Worm (Caenorhabditis elegans) whole organism, late embryonic: ENCODE results near the gene ugt-49.

Source experiments
- C08G9.2 ChIP-seq: sonication (generic microtip); optimal IDR thresholded peaks from 2 replicates; lab custom pipeline; 2016; ENCODE audit warnings: mild to moderate bottlenecking, missing genetic modification characterization, moderate library complexity, missing compliant biosample characterization
- F13H6.1 ChIP-seq: sonication (generic microtip); optimal IDR thresholded peaks from 2 replicates; lab custom pipeline; 2016; ENCODE audit warnings: missing genetic modification characterization, missing compliant biosample characterization
- T23F11.4 ChIP-seq: fragments of 200-800 bp; sonication (Bioruptor generic); optimal IDR thresholded peaks from 2 replicates; lab custom pipeline; 2018; ENCODE audit warnings: mild to moderate bottlenecking, missing genetic modification characterization, missing compliant biosample characterization
- Y22D7AL.16 ChIP-seq: sonication (generic microtip); optimal IDR thresholded peaks from 2 replicates; lab custom pipeline; 2016; ENCODE audit warnings: missing genetic modification characterization, missing compliant biosample characterization
- ceh-14 ChIP-seq: sonication (generic microtip); optimal IDR thresholded peaks from 2 replicates; lab custom pipeline; 2016; ENCODE audit warnings: missing genotype, missing genetic modification characterization, missing compliant biosample characterization
- ceh-34 ChIP-seq: sonication (generic microtip); optimal IDR thresholded peaks from 2 replicates; lab custom pipeline; 2016; ENCODE audit warnings: mild to moderate bottlenecking, missing genetic modification characterization, missing compliant biosample characterization
- ceh-48 ChIP-seq: sonication (generic microtip); optimal IDR thresholded peaks from 2 replicates; lab custom pipeline; 2016; ENCODE audit warnings: missing genetic modification characterization, inconsistent platforms, missing compliant biosample characterization
- ceh-6 ChIP-seq: fragments of 200-800 bp; sonication (Bioruptor generic); optimal IDR thresholded peaks from 2 replicates; lab custom pipeline; 2018; ENCODE audit warnings: mild to moderate bottlenecking, missing genetic modification characterization, missing compliant biosample characterization
- che-1 ChIP-seq: sonication (generic microtip); optimal IDR thresholded peaks from 2 replicates; lab custom pipeline; 2016; ENCODE audit warnings: mild to moderate bottlenecking, missing genetic modification characterization, missing compliant biosample characterization
- dve-1 ChIP-seq: sonication (generic microtip); optimal IDR thresholded peaks from 2 replicates; lab custom pipeline; 2017; ENCODE audit warnings: antibody characterized with exemption, mild to moderate bottlenecking, missing genetic modification characterization, missing compliant biosample characterization
- eyg-1 ChIP-seq: sonication (generic microtip); optimal IDR thresholded peaks from 2 replicates; lab custom pipeline; 2016; ENCODE audit warnings: missing genotype, missing genetic modification characterization, missing compliant biosample characterization
- fax-1 ChIP-seq: sonication (generic microtip); optimal IDR thresholded peaks from 2 replicates; lab custom pipeline; 2016; ENCODE audit warnings: missing genotype, missing genetic modification characterization, missing compliant biosample characterization
- fkh-10 ChIP-seq: fragments of 150-350 bp; optimal IDR thresholded peaks from 2 replicates; lab custom pipeline; 2014; ENCODE audit warnings: missing biosample characterization, missing genetic modification reagents, missing genetic modification characterization
- fkh-6 ChIP-seq: sonication (generic microtip); optimal IDR thresholded peaks from 2 replicates; lab custom pipeline; 2016; ENCODE audit warnings: missing genetic modification characterization, missing compliant biosample characterization
- hlh-13 ChIP-seq: fragments of 200-800 bp; sonication (Bioruptor generic); optimal IDR thresholded peaks from 2 replicates; lab custom pipeline; 2018; ENCODE audit warnings: mild to moderate bottlenecking, missing genetic modification characterization, missing compliant biosample characterization
- hlh-30 ChIP-seq: sonication (generic microtip); optimal IDR thresholded peaks from 2 replicates; lab custom pipeline; 2017; ENCODE audit warnings: antibody characterized with exemption, missing genetic modification characterization, missing compliant biosample characterization; ENCODE audit not compliant: insufficient read depth
- hlh-6 ChIP-seq: sonication (generic microtip); optimal IDR thresholded peaks from 2 replicates; lab custom pipeline; 2016; ENCODE audit warnings: missing genotype, missing genetic modification characterization, missing compliant biosample characterization
- lim-6 ChIP-seq: sonication (generic microtip); optimal IDR thresholded peaks from 2 replicates; lab custom pipeline; 2016; ENCODE audit warnings: missing genetic modification characterization, missing compliant biosample characterization
- mec-3 ChIP-seq: sonication (generic microtip); optimal IDR thresholded peaks from 2 replicates; lab custom pipeline; 2016; ENCODE audit warnings: borderline replicate concordance, missing genetic modification characterization, missing compliant biosample characterization
- nfya-1 ChIP-seq: sonication (generic microtip); optimal IDR thresholded peaks from 2 replicates; lab custom pipeline; 2017; ENCODE audit warnings: missing genetic modification characterization, mild to moderate bottlenecking, missing compliant biosample characterization, antibody characterized with exemption, moderate library complexity
- nhr-11 ChIP-seq: fragments of 150-350 bp; optimal IDR thresholded peaks from 2 replicates; lab custom pipeline; 2014; ENCODE audit warnings: missing biosample characterization, missing genetic modification characterization
- odd-2 ChIP-seq: sonication (generic microtip); optimal IDR thresholded peaks from 2 replicates; lab custom pipeline; 2017; ENCODE audit warnings: antibody characterized with exemption, mild to moderate bottlenecking, missing genetic modification characterization, missing compliant biosample characterization
- pag-3 ChIP-seq: sonication (generic microtip); optimal IDR thresholded peaks from 2 replicates; lab custom pipeline; 2016; ENCODE audit warnings: missing compliant biosample characterization, missing genetic modification characterization, borderline replicate concordance
- pat-9 ChIP-seq: fragments of 200-800 bp; sonication (Bioruptor generic); optimal IDR thresholded peaks from 2 replicates; lab custom pipeline; 2018; ENCODE audit warnings: mild to moderate bottlenecking, missing genetic modification characterization, moderate library complexity, missing compliant biosample characterization
- pha-2 ChIP-seq: sonication (generic microtip); optimal IDR thresholded peaks from 2 replicates; lab custom pipeline; 2017; ENCODE audit warnings: mild to moderate bottlenecking, missing genetic modification characterization, missing compliant biosample characterization
- pros-1 ChIP-seq: fragments of 150-350 bp; optimal IDR thresholded peaks from 2 replicates; lab custom pipeline; 2014; ENCODE audit warnings: missing biosample characterization, missing genetic modification reagents, missing genetic modification characterization
- sox-4 ChIP-seq: sonication (generic microtip); optimal IDR thresholded peaks from 2 replicates; lab custom pipeline; 2017; ENCODE audit warnings: mild to moderate bottlenecking, missing genetic modification characterization, inconsistent platforms, missing compliant biosample characterization
- syd-9 ChIP-seq: sonication (generic microtip); optimal IDR thresholded peaks from 2 replicates; lab custom pipeline; 2016; ENCODE audit warnings: mild to moderate bottlenecking, missing genetic modification characterization, moderate library complexity, missing compliant biosample characterization
- ttx-3 ChIP-seq: sonication (generic microtip); optimal IDR thresholded peaks from 2 replicates; lab custom pipeline; 2016; ENCODE audit warnings: missing genetic modification reagents, missing genetic modification characterization, missing compliant biosample characterization
- unc-55 ChIP-seq: sonication (generic microtip); optimal IDR thresholded peaks from 2 replicates; lab custom pipeline; 2017; ENCODE audit warnings: missing biosample characterization, missing genetic modification reagents, missing genetic modification characterization
- unc-86 ChIP-seq: sonication (generic microtip); optimal IDR thresholded peaks from 2 replicates; lab custom pipeline; 2016; ENCODE audit warnings: missing genetic modification characterization, missing compliant biosample characterization
- zip-5 ChIP-seq: sonication (generic microtip); optimal IDR thresholded peaks from 2 replicates; lab custom pipeline; 2016; ENCODE audit warnings: missing genetic modification characterization, missing compliant biosample characterization
- ztf-16 ChIP-seq: sonication (generic microtip); optimal IDR thresholded peaks from 2 replicates; lab custom pipeline; 2017; ENCODE audit warnings: missing genetic modification characterization, missing compliant biosample characterization

The ugt-49 gene

DNA sequence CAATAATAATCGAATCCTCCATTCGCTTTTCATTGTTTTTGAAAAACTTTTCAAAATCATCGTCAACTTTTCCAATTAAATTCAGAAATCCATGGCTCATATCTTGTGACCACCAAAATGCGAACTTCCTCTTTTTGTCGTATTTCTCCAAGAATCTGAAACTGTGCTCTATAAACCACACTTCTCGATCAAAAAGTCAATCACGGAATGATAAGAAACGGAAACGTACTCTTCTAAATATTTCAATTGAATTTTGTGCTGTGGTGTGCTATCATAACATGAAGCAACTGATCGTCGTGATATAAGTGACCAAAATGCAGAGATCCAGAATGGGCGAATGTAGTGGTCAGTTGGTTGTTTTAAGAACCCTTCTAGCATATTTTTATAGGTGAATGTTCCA is 32.6 kb downstream of the ugt-49 start:
- TF ChIP-seq ttx-3 (tag; lab: Kevin White, UChicago) = no peak
- no peak for TF ChIP-seq syd-9 (tag; lab: Kevin White, UChicago)
- TF ChIP-seq lim-6 (tag; lab: Kevin White, UChicago) = no peak
- no peak for TF ChIP-seq ceh-48 (tag; lab: Kevin White, UChicago)
- TF ChIP-seq Y22D7AL.16 (tag; lab: Kevin White, UChicago) = no peak
- no peak for TF ChIP-seq ceh-6 (GFP tag; lab: Kevin White, UChicago)
- TF ChIP-seq fax-1 (tag; lab: Kevin White, UChicago) = no peak
- TF ChIP-seq T23F11.4 = no peak

DNA sequence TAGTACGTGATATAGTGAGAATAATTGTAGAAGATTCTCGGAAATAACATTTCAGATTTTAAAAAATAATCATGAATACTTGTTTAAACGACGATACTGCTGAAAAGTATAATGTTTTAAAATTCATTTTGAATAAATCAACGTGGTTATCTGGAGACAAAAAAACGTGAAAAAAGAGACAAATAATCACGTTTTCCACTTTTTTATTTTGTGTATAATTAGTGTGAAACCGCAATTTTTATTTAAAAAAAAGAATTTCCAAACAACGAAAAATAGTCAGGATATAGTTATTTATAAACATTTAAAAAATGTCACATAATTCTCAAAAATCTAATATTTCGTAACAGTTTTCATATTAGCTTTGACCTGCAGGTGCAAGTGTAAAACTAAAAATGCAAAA is 34.2 kb downstream of the ugt-49 start, which contains the start of gene F15H10.7:
Gene F15H10.7 (minus strand): TSS at position 101 of the 400 bp plus-strand sequence.
- TF ChIP-seq hlh-30 (no peak), pag-3 (tag; lab: Kevin White, UChicago) (no peak), fkh-10 (GFP tag; lab: Kevin White, UChicago) (no peak), ceh-34 (tag; lab: Kevin White, UChicago) (no peak), mec-3 (tag; lab: Kevin White, UChicago) (no peak), pros-1 (no peak), zip-5 (tag; lab: Kevin White, UChicago) (no peak)

DNA sequence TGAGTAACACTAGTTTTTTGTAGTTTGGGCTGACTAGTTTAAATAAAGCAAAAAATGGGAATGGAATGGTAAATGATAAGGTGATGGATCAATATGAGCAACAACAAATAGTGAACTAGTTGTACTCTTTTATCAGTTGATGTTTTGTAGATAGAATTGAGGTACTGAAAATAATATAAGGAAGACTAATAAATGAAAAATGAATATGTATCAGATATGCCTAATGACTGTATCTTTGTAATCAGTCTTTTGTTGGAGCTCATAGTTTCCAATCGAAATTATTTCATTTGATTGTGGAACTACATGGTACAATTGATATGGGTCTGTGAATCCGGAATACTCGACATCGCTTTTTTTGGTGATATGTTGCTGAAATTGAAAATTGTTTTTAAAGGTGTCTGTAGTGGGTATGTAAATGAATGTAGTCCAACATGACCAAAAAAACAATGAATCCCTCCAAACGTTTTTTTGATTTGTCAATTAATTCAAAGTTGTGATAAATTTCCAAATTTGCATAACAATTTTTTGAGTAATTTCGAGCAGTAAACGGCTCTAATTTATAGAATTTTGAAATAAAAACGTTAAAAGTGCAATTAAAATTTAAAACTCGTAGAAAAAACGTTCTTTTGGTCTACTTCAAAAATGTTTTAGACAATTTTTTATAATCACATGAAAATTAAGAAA is 38.1 kb downstream of the ugt-49 start, which contains the start of gene F15H10.12:
Gene F15H10.12 (minus strand): TSS at position 51 of the 684 bp plus-strand sequence.
- TF ChIP-seq ceh-14 (tag; lab: Kevin White, UChicago) (no peak), hlh-30 (no peak), odd-2 (tag; lab: Kevin White, UChicago) (no peak), C08G9.2 (tag; lab: Kevin White, UChicago) (no peak), fkh-6 (no peak), eyg-1 (no peak), nfya-1 (no peak), pat-9 (tag; lab: Kevin White, UChicago) (no peak), mec-3 (tag; lab: Kevin White, UChicago) (no peak), unc-55 (no peak), hlh-13 (GFP tag; lab: Kevin White, UChicago) (no peak), pha-2 (tag; lab: Kevin White, UChicago) (no peak), F13H6.1 (tag; lab: Kevin White, UChicago) (no peak), unc-86 (no peak), sox-4 (tag; lab: Kevin White, UChicago) (no peak)

DNA sequence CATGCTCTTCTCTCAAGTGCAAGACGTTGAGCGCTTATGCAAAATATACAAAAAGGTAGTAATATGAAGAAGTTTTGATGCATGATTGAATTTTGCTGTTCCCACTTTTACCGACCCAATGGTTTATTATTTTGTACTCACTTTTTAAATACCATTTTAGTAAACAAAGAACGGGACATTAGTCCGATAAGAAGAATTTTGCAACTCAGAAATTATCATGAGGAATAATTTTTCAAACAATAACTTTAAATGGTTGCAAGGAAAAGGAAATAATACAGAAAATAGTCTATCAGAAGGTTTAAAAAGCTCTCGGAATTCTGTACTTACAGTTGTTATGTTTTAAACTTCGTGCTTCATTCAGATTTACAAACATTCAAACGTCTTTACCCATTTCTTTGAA is 42.5 kb downstream of the ugt-49 start, which contains the start of gene F15H10.9:
Gene F15H10.9 (minus strand): TSS at position 101 of the 400 bp plus-strand sequence.
- TF ChIP-seq fkh-6 (no peak), zip-5 (tag; lab: Kevin White, UChicago) (no peak), nhr-11 (no peak), hlh-6 (tag; lab: Kevin White, UChicago) (no peak), ztf-16 (tag; lab: Kevin White, UChicago) (no peak), ceh-48 (tag; lab: Kevin White, UChicago) (no peak), lim-6 (tag; lab: Kevin White, UChicago) (no peak), dve-1 (tag; lab: Kevin White, UChicago) (no peak), nfya-1 (no peak), ceh-6 (GFP tag; lab: Kevin White, UChicago) (no peak), fax-1 (tag; lab: Kevin White, UChicago) (no peak), hlh-30 (no peak), eyg-1 (no peak), pha-2 (tag; lab: Kevin White, UChicago) (no peak), che-1 (tag; lab: Kevin White, UChicago) (no peak)
- TF ChIP-seq, all 69 proteins: peak for 0
